Worm (Caenorhabditis elegans) whole organism, midembryonic: ENCODE measurements around the gene gar-3.

Experiments
- T22C8.4 ChIP-seq: fragments of 200-800 bp; sonication (Bioruptor generic); IDR thresholded peaks from 2 replicates; pipeline ENCODE4 v1.3.6; 2022; ENCODE audit warnings: missing genetic modification characterization, missing compliant biosample characterization
- cog-1 ChIP-seq: sonication (generic microtip); optimal IDR thresholded peaks from 2 replicates; lab custom pipeline; 2016; ENCODE audit warnings: missing genetic modification characterization, missing compliant biosample characterization
- klf-2 ChIP-seq: fragments of 200-800 bp; sonication (Bioruptor generic); conservative IDR thresholded peaks from 2 replicates; pipeline ENCODE4 v1.3.6; 2022; ENCODE audit warnings: missing genetic modification reagents, missing genetic modification characterization, missing compliant biosample characterization
- med-1 ChIP-seq: sonication (generic microtip); optimal IDR thresholded peaks from 2 replicates; lab custom pipeline; 2017; ENCODE audit warnings: missing genetic modification characterization, mild to moderate bottlenecking, missing compliant biosample characterization, antibody characterized with exemption, missing genetic modification reagents; ENCODE audit not compliant: insufficient read depth
- ztf-23 ChIP-seq: fragments of 200-800 bp; sonication (Bioruptor generic); IDR thresholded peaks from 2 replicates; pipeline ENCODE4 v1.3.6; 2022; ENCODE audit warnings: missing genetic modification reagents, missing genetic modification characterization, missing compliant biosample characterization

ce11 chrV:14562589-14562988, 16.9 kb downstream of the gar-3 start, which contains the start of gene C53A5.11:
- TF ChIP-seq klf-2 (GFP tag; lab: Robert Waterston, UW) (no peak), ztf-23 (GFP tag; lab: Robert Waterston, UW) (no peak), med-1 (no peak), cog-1 (tag; lab: Kevin White, UChicago) (no peak), T22C8.4 (no peak)
